Fruit fly (Drosophila melanogaster): Measurements from ENCODE around the gene CG31548.

DNA sequence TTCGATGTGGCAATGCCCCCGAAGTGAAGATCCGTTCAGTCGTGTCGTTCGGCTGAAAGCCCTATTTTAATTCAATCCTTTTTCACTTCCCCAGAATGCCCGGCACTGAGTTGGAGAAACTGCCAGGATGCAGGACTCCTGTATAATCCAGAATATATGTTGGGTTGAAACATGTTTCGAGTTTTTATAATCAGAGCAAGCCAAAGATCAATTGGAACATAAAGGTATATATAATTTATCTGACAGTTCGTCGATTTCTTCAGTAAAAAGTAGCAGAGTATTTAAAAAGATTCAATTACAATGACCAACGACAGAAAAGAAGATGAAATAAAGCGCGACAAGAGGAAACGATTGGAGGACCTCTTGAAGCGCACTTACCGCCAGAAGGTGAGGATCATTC is 9.1 kb downstream of the CG31548 start, which contains the start of gene CG31551:
- TF ChIP-seq psq (optimal IDR thresholded peaks at IDR 0.05): no peak
- TF ChIP-seq insv (optimal IDR thresholded peaks at IDR 0.05): no peak

Data from Kc167 (cell line).